Fruit fly (Drosophila melanogaster) whole organism, embryonic: ENCODE measurements around the gene Srg3.
A peak's percentile ranks its signal among the peaks of the same experiment; 100 is the strongest.

ENCODE experiments used
- Abd-B ChIP-seq: fragments of 200-800 bp; sonication (Bioruptor generic); optimal IDR thresholded peaks from 2 replicates; lab custom pipeline; 2018; ENCODE audit warnings: missing biosample characterization, mild to moderate bottlenecking, missing genetic modification characterization, moderate library complexity
- Awh ChIP-seq: fragments of 200-800 bp; sonication (Bioruptor generic); IDR thresholded peaks from 2 replicates; pipeline ENCODE4, ENCODE4 v1.3.6; 2022; ENCODE audit warnings: missing biosample characterization, missing genetic modification characterization
- CG10267 ChIP-seq: fragments of 200-800 bp; sonication (Bioruptor generic); optimal IDR thresholded peaks from 2 replicates; lab custom pipeline; 2018; ENCODE audit warnings: missing biosample characterization, mild to moderate bottlenecking, missing genetic modification characterization, moderate library complexity
- CG11398 ChIP-seq: fragments of 200-800 bp; sonication (Bioruptor generic); optimal IDR thresholded peaks from 2 replicates; lab custom pipeline; 2016; ENCODE audit warnings: missing biosample characterization, missing genetic modification characterization
- CG12104 ChIP-seq: fragments of 200-800 bp; sonication (Bioruptor generic); optimal IDR thresholded peaks from 3 replicates; lab custom pipeline; 2016; ENCODE audit warnings: missing biosample characterization, missing genetic modification characterization
- CG13296 ChIP-seq: fragments of 200-800 bp; sonication (Bioruptor generic); optimal IDR thresholded peaks from 3 replicates; lab custom pipeline; 2018; ENCODE audit warnings: missing biosample characterization, mild to moderate bottlenecking, missing genetic modification characterization
- CG13624 ChIP-seq: fragments of 200-800 bp; sonication (Bioruptor generic); optimal IDR thresholded peaks from 2 replicates; lab custom pipeline; 2016; ENCODE audit warnings: missing biosample characterization, missing genetic modification characterization
- CG14050 ChIP-seq: fragments of 200-800 bp; sonication (Bioruptor generic); IDR thresholded peaks from 3 replicates; pipeline ENCODE4 v1.3.6; 2022; ENCODE audit warnings: missing biosample characterization, missing genetic modification characterization
- CG14667 ChIP-seq: fragments of 200-800 bp; sonication (Bioruptor generic); IDR thresholded peaks from 2 replicates; pipeline ENCODE4 v1.3.6; 2022; ENCODE audit warnings: missing biosample characterization, missing genetic modification characterization
- CG14710 ChIP-seq: fragments of 200-800 bp; sonication (Bioruptor generic); optimal IDR thresholded peaks from 3 replicates; lab custom pipeline; 2019; ENCODE audit warnings: missing biosample characterization, mild to moderate bottlenecking, missing genetic modification characterization, moderate library complexity
- CG15479 ChIP-seq: fragments of 200-800 bp; sonication (Bioruptor generic); optimal IDR thresholded peaks from 3 replicates; lab custom pipeline; 2019; ENCODE audit warnings: missing biosample characterization, mild to moderate bottlenecking, missing genetic modification characterization, moderate library complexity
- CG17802 ChIP-seq: fragments of 200-800 bp; sonication (Bioruptor generic); optimal IDR thresholded peaks from 2 replicates; lab custom pipeline; 2018; ENCODE audit warnings: missing biosample characterization, mild to moderate bottlenecking, missing genetic modification characterization, moderate library complexity
- CG18476 ChIP-seq: fragments of 200-800 bp; sonication (Bioruptor generic); optimal IDR thresholded peaks from 2 replicates; lab custom pipeline; 2016; ENCODE audit warnings: missing biosample characterization, mild to moderate bottlenecking, missing genetic modification characterization
- CG2129 ChIP-seq: fragments of 200-800 bp; sonication (Bioruptor generic); IDR thresholded peaks from 2 replicates; pipeline ENCODE4 v1.3.6; 2022; ENCODE audit warnings: missing biosample characterization, missing genetic modification characterization; ENCODE audit not compliant: partially characterized antibody
- CG30403 ChIP-seq: fragments of 200-800 bp; sonication (Bioruptor generic); optimal IDR thresholded peaks from 3 replicates; lab custom pipeline; 2016; ENCODE audit warnings: missing biosample characterization, missing genetic modification characterization
- CG3407 ChIP-seq: fragments of 200-800 bp; sonication (Bioruptor generic); optimal IDR thresholded peaks from 2 replicates; lab custom pipeline; 2018; ENCODE audit warnings: missing biosample characterization, mild to moderate bottlenecking, missing genetic modification characterization
- CG4854 ChIP-seq: fragments of 200-800 bp; sonication (Bioruptor generic); optimal IDR thresholded peaks from 2 replicates; lab custom pipeline; 2016; ENCODE audit warnings: missing biosample characterization, missing genetic modification characterization, inconsistent platforms
- CG6175 ChIP-seq: fragments of 200-800 bp; sonication (Bioruptor generic); IDR thresholded peaks from 3 replicates; pipeline ENCODE4 v1.3.6; 2022; ENCODE audit warnings: missing biosample characterization, missing genetic modification characterization
- CG8359 ChIP-seq: fragments of 200-800 bp; sonication (Bioruptor generic); optimal IDR thresholded peaks from 2 replicates; lab custom pipeline; 2017; ENCODE audit warnings: missing biosample characterization, mild to moderate bottlenecking, missing genetic modification characterization, borderline replicate concordance
- CG8388 ChIP-seq: fragments of 200-800 bp; sonication (Bioruptor generic); optimal IDR thresholded peaks from 2 replicates; lab custom pipeline; 2019; ENCODE audit warnings: missing biosample characterization, mild to moderate bottlenecking, missing genetic modification characterization, moderate library complexity
- CG8944 ChIP-seq: fragments of 200-800 bp; sonication (Bioruptor generic); optimal IDR thresholded peaks from 3 replicates; lab custom pipeline; 2016; ENCODE audit warnings: missing biosample characterization, missing genetic modification characterization
- D19B ChIP-seq: fragments of 200-800 bp; sonication (Bioruptor generic); optimal IDR thresholded peaks from 2 replicates; lab custom pipeline; 2017; ENCODE audit warnings: missing biosample characterization, mild to moderate bottlenecking, missing genetic modification characterization
- H2.0 ChIP-seq: fragments of 200-800 bp; sonication (Bioruptor generic); IDR thresholded peaks from 2 replicates; pipeline ENCODE4 v1.3.6; 2022; ENCODE audit warnings: missing biosample characterization, missing genetic modification characterization
- HHEX ChIP-seq: fragments of 200-800 bp; sonication (Bioruptor generic); optimal IDR thresholded peaks from 3 replicates; lab custom pipeline; 2017; ENCODE audit warnings: missing biosample characterization, mild to moderate bottlenecking, missing genetic modification characterization, missing genetic modification reagents
- Hmx ChIP-seq: fragments of 200-800 bp; sonication (Bioruptor generic); optimal IDR thresholded peaks from 2 replicates; lab custom pipeline; 2016; ENCODE audit warnings: missing biosample characterization, missing genetic modification characterization
- Hr78 ChIP-seq, 2 experiments: fragments of 200-800 bp in 1 of 2; fragments of >200 bp in 1 of 2; sonication (Bioruptor generic) in 1 of 2; optimal IDR thresholded peaks; 2 replicates each; lab custom pipeline; 2017 to 2019; ENCODE audit warnings: missing biosample characterization in 2 of 2, missing genetic modification characterization in 2 of 2, mild to moderate bottlenecking in 1 of 2, moderate library complexity in 1 of 2
- Jarid2 ChIP-seq: fragments of 200-800 bp; sonication (Bioruptor generic); optimal IDR thresholded peaks from 3 replicates; lab custom pipeline; 2017; ENCODE audit warnings: mild to moderate bottlenecking, missing biosample characterization, missing genetic modification reagents, missing genetic modification characterization
- Opbp ChIP-seq: fragments of 200-800 bp; sonication (Bioruptor generic); IDR thresholded peaks from 3 replicates; pipeline ENCODE4 v1.3.6; 2022; ENCODE audit warnings: missing biosample characterization, missing genetic modification characterization; ENCODE audit not compliant: partially characterized antibody
- Rfx ChIP-seq: fragments of 200-800 bp; sonication (Bioruptor generic); IDR thresholded peaks from 2 replicates; pipeline ENCODE4 v1.3.6; 2022; ENCODE audit warnings: missing biosample characterization, missing genetic modification characterization
- Scr ChIP-seq: fragments of 200-800 bp; sonication (Bioruptor generic); IDR thresholded peaks from 2 replicates; pipeline ENCODE4 v1.3.6; 2022; ENCODE audit warnings: missing biosample characterization, missing genetic modification characterization; ENCODE audit not compliant: partially characterized antibody
- Side ChIP-seq: fragments of 200-800 bp; sonication (Bioruptor generic); optimal IDR thresholded peaks from 2 replicates; lab custom pipeline; 2016; ENCODE audit warnings: missing biosample characterization, missing genetic modification characterization
- Six4 ChIP-seq: fragments of 200-800 bp; sonication (Bioruptor generic); optimal IDR thresholded peaks from 2 replicates; lab custom pipeline; 2016; ENCODE audit warnings: missing biosample characterization, missing genetic modification characterization
- Xbp1 ChIP-seq: fragments of 200-800 bp; sonication (Bioruptor generic); optimal IDR thresholded peaks from 3 replicates; lab custom pipeline; 2016; ENCODE audit warnings: missing biosample characterization, mild to moderate bottlenecking, missing genetic modification characterization
- bbx ChIP-seq: fragments of 200-800 bp; sonication (Bioruptor generic); IDR thresholded peaks from 2 replicates; pipeline ENCODE4 v1.3.6; 2022; ENCODE audit warnings: missing biosample characterization, missing genetic modification characterization; ENCODE audit not compliant: partially characterized antibody
- bcd ChIP-seq: fragments of 200-800 bp; sonication (Bioruptor generic); optimal IDR thresholded peaks from 2 replicates; lab custom pipeline; 2017; ENCODE audit warnings: missing biosample characterization, mild to moderate bottlenecking, missing genetic modification characterization
- chm ChIP-seq: fragments of 200-800 bp; sonication (Bioruptor generic); IDR thresholded peaks from 2 replicates; pipeline ENCODE4 v1.3.6; 2022; ENCODE audit warnings: missing biosample characterization, missing genetic modification characterization
- corto ChIP-seq: fragments of 200-800 bp; sonication (Bioruptor generic); optimal IDR thresholded peaks from 2 replicates; lab custom pipeline; 2016; ENCODE audit warnings: missing biosample characterization, mild to moderate bottlenecking, missing genetic modification characterization, moderate library complexity
- danr ChIP-seq: fragments of 200-800 bp; sonication (Bioruptor generic); IDR thresholded peaks from 2 replicates; pipeline ENCODE4 v1.3.6; 2022; ENCODE audit warnings: missing biosample characterization, missing genetic modification characterization
- dm ChIP-seq: fragments of 200-800 bp; sonication (Bioruptor generic); optimal IDR thresholded peaks from 3 replicates; lab custom pipeline; 2016; ENCODE audit warnings: missing biosample characterization, missing genetic modification characterization
- dpn ChIP-seq, 2 experiments: fragments of 200-800 bp; sonication (Bioruptor generic); optimal IDR thresholded peaks; 3 replicates each; lab custom pipeline; 2016; ENCODE audit warnings: missing biosample characterization in 2 of 2, missing genetic modification characterization in 2 of 2
- nau ChIP-seq: fragments of 200-800 bp; sonication (Bioruptor generic); optimal IDR thresholded peaks from 3 replicates; lab custom pipeline; 2017; ENCODE audit warnings: missing biosample characterization, mild to moderate bottlenecking, missing genetic modification characterization, missing genetic modification reagents
- pan ChIP-seq, 4 experiments: fragments of >200 bp in 3 of 4; fragments of 200-800 bp in 1 of 4; sonication (Bioruptor generic) in 1 of 4; optimal IDR thresholded peaks in 3 of 4; IDR thresholded peaks in 1 of 4; 2 replicates each; pipeline versions ENCODE4 v1.3.6 to Lab custom; 2017 to 2022; ENCODE audit warnings: missing biosample characterization in 2 of 4, missing genetic modification characterization in 2 of 4, mixed read lengths in 1 of 4
- sc ChIP-seq, 3 experiments: fragments of >200 bp in 2 of 3; fragments of 200-800 bp in 1 of 3; sonication (Bioruptor generic) in 1 of 3; optimal IDR thresholded peaks; 2 replicates in 2 of 3; 3 replicates in 1 of 3; lab custom pipeline; 2017; ENCODE audit warnings: mild to moderate bottlenecking in 1 of 3, missing biosample characterization in 1 of 3, missing genetic modification characterization in 1 of 3, missing genetic modification reagents in 1 of 3
- sim ChIP-seq: fragments of 200-800 bp; sonication (Bioruptor generic); IDR thresholded peaks from 2 replicates; pipeline ENCODE4 v1.3.6; 2022; ENCODE audit warnings: missing biosample characterization, missing genetic modification characterization
- trem ChIP-seq: fragments of 200-800 bp; optimal IDR thresholded peaks from 3 replicates; lab custom pipeline; 2019; ENCODE audit warnings: missing biosample characterization, mild to moderate bottlenecking, missing genetic modification characterization, moderate library complexity
- tup ChIP-seq: fragments of 200-800 bp; sonication (Bioruptor generic); optimal IDR thresholded peaks from 2 replicates; lab custom pipeline; 2016; ENCODE audit warnings: missing biosample characterization, mild to moderate bottlenecking, missing genetic modification characterization, moderate library complexity
- vvl ChIP-seq: fragments of 200-800 bp; sonication (Bioruptor generic); IDR thresholded peaks from 2 replicates; pipeline ENCODE4 v1.3.6; 2022; ENCODE audit warnings: missing biosample characterization, missing genetic modification characterization

The Srg3 gene

dm6 chr3L:9451522-9452118, 8.6 kb downstream of the Srg3 start, which contains the start of the genes CG3448 and ghi (continued):
- TF ChIP-seq Jarid2 (GFP tag; lab: Kevin White, UChicago) (no peak), dpn (GFP tag; optimal IDR thresholded peaks at IDR 0.05; lab: Kevin White, UChicago) (peak; percentile 56 to 63), CG12104 (peak; percentile 45), Hr78 (GFP tag; optimal IDR thresholded peaks at IDR 0.05; lab: Kevin White, UChicago) (no peak), CG15479 (GFP tag; lab: Kevin White, UChicago) (no peak), H2.0 (no peak), HHEX (peak; percentile 64), CG8944 (GFP tag; lab: Kevin White, UChicago) (no peak), tup (GFP tag; lab: Kevin White, UChicago) (no peak), chm (GFP tag; lab: Robert Waterston, UW) (0 out of 2 replicates have a peak, but pooled peaks have one; percentile 30), CG10267 (tag; lab: Kevin White, UChicago) (peak; percentile 98), CG6175 (GFP tag; lab: Robert Waterston, UW) (no peak), CG2129 (GFP tag; lab: Robert Waterston, UW) (0 out of 2 replicates have a peak, but pooled peaks have one; percentile 29), Side (GFP tag; lab: Kevin White, UChicago) (peak; percentile 26), bbx (GFP tag; lab: Robert Waterston, UW) (peak; percentile 80), CG13296 (GFP tag; lab: Kevin White, UChicago) (peak; percentile 76), nau (GFP tag; lab: Kevin White, UChicago) (no peak), CG14667 (no peak), Six4 (GFP tag; lab: Kevin White, UChicago) (peak; percentile 24), CG14050 (GFP tag; lab: Robert Waterston, UW) (no peak), CG18476 (GFP tag; lab: Kevin White, UChicago) (peak; percentile 73), CG30403 (GFP tag; lab: Kevin White, UChicago) (peak; percentile 76), Xbp1 (GFP tag; lab: Kevin White, UChicago) (peak; percentile 42), trem (tag; lab: Kevin White, UChicago) (peak; percentile 84), CG11398 (GFP tag; lab: Kevin White, UChicago) (no peak), sim (no peak), dm (GFP tag; lab: Kevin White, UChicago) (peak; percentile 15), vvl (GFP tag; lab: Robert Waterston, UW) (peak; percentile 55), CG13624 (GFP tag; lab: Kevin White, UChicago) (peak; percentile 37), Hmx (GFP tag; lab: Kevin White, UChicago) (no peak), corto (GFP tag; lab: Kevin White, UChicago) (peak; percentile 56), bcd (peak; percentile 56), danr (GFP tag; lab: Robert Waterston, UW) (0 out of 2 replicates have a peak, but pooled peaks have one; percentile 6), CG17802 (tag; lab: Kevin White, UChicago) (peak; percentile 11), Opbp (GFP tag; lab: Robert Waterston, UW) (peak; percentile 75; the same call in 2 of the 3 replicates), Abd-B (peak; percentile 73), pan (optimal IDR thresholded peaks at IDR 0.05; lab: Kevin White, UChicago) (no peak), pan (GFP tag; optimal IDR thresholded peaks at IDR 0.05 in 1 of 2, IDR thresholded peaks at IDR 0.05 in 1 of 2) (peak in 1 of 2 experiments; percentile 55), Awh (GFP tag; lab: Robert Waterston, UW) (peak; percentile 72), CG8388 (GFP tag; lab: Kevin White, UChicago) (peak; percentile 51), CG14710 (tag; lab: Kevin White, UChicago) (peak; percentile 86), sc (optimal IDR thresholded peaks at IDR 0.05; lab: Kevin White, UChicago) (no peak), sc (GFP tag; optimal IDR thresholded peaks at IDR 0.05; lab: Kevin White, UChicago) (no peak), Scr (GFP tag; lab: Robert Waterston, UW) (peak; percentile 76), D19B (GFP tag; lab: Kevin White, UChicago) (no peak), CG8359 (GFP tag; lab: Kevin White, UChicago) (no peak), Rfx (GFP tag; lab: Robert Waterston, UW) (peak; percentile 64), CG4854 (GFP tag; lab: Kevin White, UChicago) (peak; percentile 0), CG3407 (GFP tag; lab: Kevin White, UChicago) (no peak)
